Worm (Caenorhabditis elegans): ENCODE results near the gene gur-5.

gur-5 gene

DNA sequence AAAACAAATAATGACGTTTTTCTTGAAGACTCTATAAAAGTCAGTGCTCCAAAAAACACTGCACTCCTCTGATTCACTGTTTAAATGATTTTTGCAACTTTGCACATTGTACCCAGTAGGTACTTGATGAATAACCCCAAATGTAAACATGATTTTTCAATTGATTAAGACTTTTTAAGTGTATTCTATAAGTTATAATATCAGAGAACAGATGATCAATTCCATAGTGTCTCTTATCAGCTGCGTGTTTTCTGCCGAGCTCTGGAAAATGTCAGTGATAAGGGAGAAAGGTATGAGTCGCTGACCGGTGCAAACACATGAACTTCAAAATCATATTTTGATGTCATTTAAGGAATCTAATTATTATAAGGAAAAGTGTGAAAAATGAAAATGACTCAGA is 38.6 kb downstream of the gur-5 start:
- TF ChIP-seq nhr-21 (tag; optimal IDR thresholded peaks at IDR 0.05) = peak; percentile 14
- no peak for TF ChIP-seq ZK546.5 (tag; optimal IDR thresholded peaks at IDR 0.05)
- no peak for TF ChIP-seq snpc-4 (tag; optimal IDR thresholded peaks at IDR 0.05)
- no peak for TF ChIP-seq nhr-23 (tag; optimal IDR thresholded peaks at IDR 0.05)
- no peak for TF ChIP-seq dmd-4 (tag; optimal IDR thresholded peaks at IDR 0.05)
- TF ChIP-seq sma-3 (GFP tag; optimal IDR thresholded peaks at IDR 0.05) = peak; percentile 20
- TF ChIP-seq sma-9 (GFP tag; optimal IDR thresholded peaks at IDR 0.05) = peak; percentile 93
- TF ChIP-seq sma-9 (tag; optimal IDR thresholded peaks at IDR 0.05) = no peak
- TF ChIP-seq fos-1 (tag; optimal IDR thresholded peaks at IDR 0.05) = peak; percentile 98
- TF ChIP-seq crh-2 (tag; optimal IDR thresholded peaks at IDR 0.05) = peak; percentile 40
- peak; percentile 39 for TF ChIP-seq gmeb-1 (tag; optimal IDR thresholded peaks at IDR 0.05)
- peak; percentile 62 for TF ChIP-seq F13H6.1 (tag; optimal IDR thresholded peaks at IDR 0.05)

DNA sequence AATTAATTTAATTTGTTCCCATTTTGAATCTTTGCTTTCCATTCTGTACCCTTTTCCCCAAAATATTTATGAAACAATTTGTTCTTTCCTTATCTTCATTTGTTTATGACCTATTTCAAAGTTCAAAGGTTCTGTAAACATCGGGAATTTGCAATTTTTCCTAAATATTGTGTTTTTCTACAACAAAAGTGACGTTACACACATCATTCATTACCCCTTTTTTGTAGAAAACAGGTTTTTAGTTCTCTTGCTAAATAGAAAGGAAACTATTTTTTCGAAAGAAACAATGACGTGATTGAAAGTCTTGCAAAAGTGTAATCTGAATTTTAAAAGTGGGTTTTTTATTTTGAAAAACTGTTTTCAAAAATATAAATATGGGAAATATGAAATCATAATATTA is 39.5 kb downstream of the gur-5 start:
- no peak for TF ChIP-seq lin-39 (tag; optimal IDR thresholded peaks at IDR 0.05)
- peak; percentile 65 for TF ChIP-seq nhr-25 (tag; optimal IDR thresholded peaks at IDR 0.05)
- no peak for TF ChIP-seq lin-11 (tag; optimal IDR thresholded peaks at IDR 0.05)

DNA sequence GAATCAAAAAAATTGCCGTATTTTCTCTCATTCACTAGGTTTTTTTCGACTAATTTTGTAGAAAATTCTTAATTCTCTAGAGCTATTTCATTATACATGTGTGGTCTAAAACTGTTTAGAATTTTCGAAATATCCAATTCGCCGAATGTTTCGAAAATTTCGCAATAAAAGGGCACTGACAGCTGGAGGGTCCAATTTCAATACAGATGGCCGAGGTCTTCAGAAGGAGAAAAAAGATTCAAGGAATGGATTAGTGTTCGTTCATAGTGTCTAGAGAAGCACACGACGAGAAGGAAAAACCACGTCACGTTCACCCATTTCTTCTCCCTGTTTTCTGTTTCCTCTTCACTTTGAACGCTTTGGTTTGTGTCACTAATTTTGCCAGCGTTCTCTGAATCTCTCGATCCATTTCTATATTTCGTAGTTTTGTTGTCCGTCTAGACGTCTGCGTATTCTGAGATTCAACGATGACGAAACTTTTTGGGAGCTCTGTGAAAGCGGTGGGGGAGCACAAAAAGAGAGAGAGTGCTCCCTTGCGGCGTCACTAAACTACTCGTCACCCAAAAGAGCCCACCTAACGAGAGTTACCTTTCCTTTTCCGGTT is 41.0 kb downstream of the gur-5 start:
- TF ChIP-seq lin-39 (tag; optimal IDR thresholded peaks at IDR 0.05) (no peak), zag-1 (tag; optimal IDR thresholded peaks at IDR 0.05) (peak; percentile 77), sem-4 (tag; optimal IDR thresholded peaks at IDR 0.05) (peak; percentile 24), mab-5 (tag; optimal IDR thresholded peaks at IDR 0.05) (no peak), peb-1 (tag; optimal IDR thresholded peaks at IDR 0.05) (no peak), elt-1 (tag; optimal IDR thresholded peaks at IDR 0.05) (no peak), C34F6.9 (tag; optimal IDR thresholded peaks at IDR 0.05) (peak; percentile 90), R02D3.7 (tag; optimal IDR thresholded peaks at IDR 0.05) (no peak), nhr-6 (tag; optimal IDR thresholded peaks at IDR 0.05) (peak; percentile 19), snpc-4 (tag; optimal IDR thresholded peaks at IDR 0.05) (no peak), ztf-4 (tag; optimal IDR thresholded peaks at IDR 0.05) (peak; percentile 30), ama-1 (optimal IDR thresholded peaks at IDR 0.05) (no peak), ZK546.5 (tag; optimal IDR thresholded peaks at IDR 0.05) (no peak), blmp-1 (tag; optimal IDR thresholded peaks at IDR 0.05; ENCODE audit: insufficient read depth) (no peak), unc-62 (GFP tag; optimal IDR thresholded peaks at IDR 0.05) (no peak), ceh-16 (tag; optimal IDR thresholded peaks at IDR 0.05) (no peak), skn-1 (tag; optimal IDR thresholded peaks at IDR 0.05) (no peak), mbf-1 (tag; optimal IDR thresholded peaks at IDR 0.05) (no peak), sma-9 (GFP tag; optimal IDR thresholded peaks at IDR 0.05) (peak; percentile 85), sma-9 (tag; optimal IDR thresholded peaks at IDR 0.05) (peak; percentile 21), nhr-10 (tag; optimal IDR thresholded peaks at IDR 0.05) (no peak), lin-13 (GFP tag; optimal IDR thresholded peaks at IDR 0.05) (no peak), Y55F3AM.14 (GFP tag; optimal IDR thresholded peaks at IDR 0.05) (peak; percentile 30), unc-55 (GFP tag; optimal IDR thresholded peaks at IDR 0.05) (peak; percentile 81), ztf-11 (tag; optimal IDR thresholded peaks at IDR 0.05) (no peak), alr-1 (tag; optimal IDR thresholded peaks at IDR 0.05) (peak; percentile 11), F13H6.1 (tag; optimal IDR thresholded peaks at IDR 0.05) (peak; percentile 83), nhr-129 (tag; optimal IDR thresholded peaks at IDR 0.05) (peak; percentile 91), mdl-1 (tag; optimal IDR thresholded peaks at IDR 0.05) (peak; percentile 21 to 67), nhr-77 (tag; optimal IDR thresholded peaks at IDR 0.05) (no peak), dmd-4 (tag; optimal IDR thresholded peaks at IDR 0.05) (no peak), unc-39 (tag; optimal IDR thresholded peaks at IDR 0.05) (no peak), nhr-23 (tag; optimal IDR thresholded peaks at IDR 0.05) (no peak), lin-11 (tag; optimal IDR thresholded peaks at IDR 0.05) (peak; percentile 4), sma-3 (GFP tag; optimal IDR thresholded peaks at IDR 0.05) (peak; percentile 15), crh-2 (tag; optimal IDR thresholded peaks at IDR 0.05) (peak; percentile 93), nhr-12 (tag; optimal IDR thresholded peaks at IDR 0.05) (no peak), ceh-82 (tag; optimal IDR thresholded peaks at IDR 0.05) (no peak), nhr-21 (tag; optimal IDR thresholded peaks at IDR 0.05) (peak; percentile 52), nhr-11 (tag; optimal IDR thresholded peaks at IDR 0.05) (no peak), nhr-25 (tag; optimal IDR thresholded peaks at IDR 0.05) (no peak), elt-3 (tag; optimal IDR thresholded peaks at IDR 0.05) (no peak), egl-27 (tag; optimal IDR thresholded peaks at IDR 0.05) (peak; percentile 78), lsy-2 (tag; optimal IDR thresholded peaks at IDR 0.05) (peak; percentile 33 to 76), fos-1 (tag; optimal IDR thresholded peaks at IDR 0.05) (peak; percentile 68), ztf-1 (GFP tag; conservative IDR thresholded peaks at IDR 0.05) (no peak), aly-2 (tag; optimal IDR thresholded peaks at IDR 0.05) (no peak), nhr-237 (tag; optimal IDR thresholded peaks at IDR 0.05) (no peak), gmeb-1 (tag; optimal IDR thresholded peaks at IDR 0.05) (no peak)
